Worm (Caenorhabditis elegans): Measurements from ENCODE around the gene M01H9.5.

DNA sequence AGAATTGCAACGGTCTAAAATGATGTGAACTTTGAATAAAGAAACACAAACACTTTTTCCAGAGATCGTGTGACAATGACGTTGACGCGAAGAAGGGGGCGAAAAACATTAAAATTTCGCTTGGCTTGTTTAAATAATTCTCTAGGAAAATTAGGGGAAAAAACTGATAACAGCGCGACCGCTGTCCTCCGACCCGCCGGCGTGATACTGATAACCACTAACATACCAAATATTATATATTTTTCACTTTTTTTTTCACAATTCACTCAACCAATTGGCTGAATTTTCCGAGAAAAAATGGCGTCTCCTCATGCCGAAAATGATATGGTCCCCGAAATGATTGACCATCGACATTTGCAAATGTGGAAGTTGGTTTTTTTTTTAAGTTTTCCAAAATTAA, 15.4 kb upstream of the M01H9.5 start:
- TF ChIP-seq nhr-12 (tag; optimal IDR thresholded peaks at IDR 0.05) (no peak), mef-2 (tag; optimal IDR thresholded peaks at IDR 0.05) (no peak), snpc-4 (tag; optimal IDR thresholded peaks at IDR 0.05) (no peak), skn-1 (tag; optimal IDR thresholded peaks at IDR 0.05) (no peak), aly-2 (tag; optimal IDR thresholded peaks at IDR 0.05) (no peak), mdl-1 (tag; optimal IDR thresholded peaks at IDR 0.05) (no peak), grh-1 (GFP tag; IDR thresholded peaks at IDR 0.05) (no peak), lsy-2 (tag; optimal IDR thresholded peaks at IDR 0.05) (no peak)

Data from whole organism, L1 larva.